Worm (Caenorhabditis elegans): ENCODE measurements around the gene Y73C8B.1.

Gene Y73C8B.1

DNA sequence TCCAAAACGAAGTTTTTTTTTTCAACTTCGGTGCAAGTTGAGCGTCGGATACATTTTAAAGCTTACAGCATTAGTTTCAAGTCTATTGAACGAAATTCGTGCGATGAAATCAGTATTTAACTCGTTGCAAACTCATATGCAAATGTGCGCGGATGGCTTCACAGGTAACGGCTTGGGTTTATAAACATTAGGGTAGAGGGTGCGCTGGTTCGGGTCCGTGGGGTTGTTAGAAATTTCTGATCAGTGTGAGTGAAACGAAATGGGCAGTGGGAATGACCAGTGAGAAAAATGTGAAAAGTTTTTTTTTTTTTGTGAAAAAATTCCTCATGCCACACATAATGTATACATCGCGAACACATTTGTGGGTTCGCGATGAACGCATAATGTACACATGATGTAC, 33.5 kb downstream of the Y73C8B.1 start (continued):
- no peak for TF ChIP-seq lin-40 (tag; optimal IDR thresholded peaks at IDR 0.05)
- TF ChIP-seq ZK185.1 (tag; optimal IDR thresholded peaks at IDR 0.05; ENCODE audit: poor library complexity, severe bottlenecking) = no peak
- no peak for TF ChIP-seq T26A5.8 (tag; optimal IDR thresholded peaks at IDR 0.05)
- no peak for TF ChIP-seq nfya-2 (GFP tag; IDR thresholded peaks at IDR 0.05)
- no peak for TF ChIP-seq F57C9.4 (tag; optimal IDR thresholded peaks at IDR 0.05)
- 0 out of 2 replicates have a peak, but pooled peaks have one; percentile 23 for TF ChIP-seq egl-44 (GFP tag; IDR thresholded peaks at IDR 0.05)
- TF ChIP-seq xnd-1 (tag; optimal IDR thresholded peaks at IDR 0.05) = peak; percentile 5
- no peak for TF ChIP-seq ztf-6 (GFP tag; IDR thresholded peaks at IDR 0.05)
- no peak for TF ChIP-seq egl-18 (GFP tag; IDR thresholded peaks at IDR 0.05)
- TF ChIP-seq attf-6 (GFP tag; IDR thresholded peaks at IDR 0.05) = no peak
- peak; percentile 56 for TF ChIP-seq chd-7 (tag; optimal IDR thresholded peaks at IDR 0.05)
- 0 out of 2 replicates have a peak, but pooled peaks have one; percentile 35 for TF ChIP-seq ztf-28 (GFP tag; IDR thresholded peaks at IDR 0.05)
- TF ChIP-seq dpl-1 (GFP tag; optimal IDR thresholded peaks at IDR 0.05) = peak; percentile 9
- peak; percentile 22 for TF ChIP-seq zim-3 (tag; optimal IDR thresholded peaks at IDR 0.05)
- no peak for TF ChIP-seq hrde-1 (tag; optimal IDR thresholded peaks at IDR 0.05; ENCODE audit: borderline replicate concordance)
- no peak for TF ChIP-seq nhr-27 (tag; optimal IDR thresholded peaks at IDR 0.05)
- TF ChIP-seq attf-5 (GFP tag; optimal IDR thresholded peaks at IDR 0.05) = peak; percentile 29
- no peak for TF ChIP-seq ekl-4 (GFP tag; IDR thresholded peaks at IDR 0.05)
- TF ChIP-seq K12H6.12 (tag; optimal IDR thresholded peaks at IDR 0.05) = no peak
- TF ChIP-seq die-1 (tag; optimal IDR thresholded peaks at IDR 0.05) = peak; percentile 73
- peak; percentile 56; the same call in 1 of the 2 replicates for TF ChIP-seq madf-6 (GFP tag; IDR thresholded peaks at IDR 0.05)
- no peak for TF ChIP-seq sdz-38 (tag; optimal IDR thresholded peaks at IDR 0.05)
- TF ChIP-seq athp-1 (tag; optimal IDR thresholded peaks at IDR 0.05) = peak; percentile 48
- peak; percentile 27; the same call in 1 of the 2 replicates for TF ChIP-seq F33H1.4 (GFP tag; IDR thresholded peaks at IDR 0.05)
- no peak for TF ChIP-seq Y53F4B.3 (GFP tag; IDR thresholded peaks at IDR 0.05)
- TF ChIP-seq ccch-3 (GFP tag; optimal IDR thresholded peaks at IDR 0.05) = no peak
- peak; percentile 2 for TF ChIP-seq madf-10 (tag; optimal IDR thresholded peaks at IDR 0.05)
- peak; percentile 66 for TF ChIP-seq rcor-1 (GFP tag; IDR thresholded peaks at IDR 0.05)
- TF ChIP-seq attf-3 (GFP tag; conservative IDR thresholded peaks at IDR 0.05) = no peak
- peak; percentile 79 for TF ChIP-seq him-1 (tag; optimal IDR thresholded peaks at IDR 0.05)
- TF ChIP-seq ceh-58 (GFP tag; IDR thresholded peaks at IDR 0.05) = peak; percentile 77; the same call in 1 of the 2 replicates
- TF ChIP-seq tlf-1 (GFP tag; optimal IDR thresholded peaks at IDR 0.05) = no peak
- TF ChIP-seq unc-130 (GFP tag; optimal IDR thresholded peaks at IDR 0.05) = no peak
- no peak for TF ChIP-seq lin-35 (GFP tag; optimal IDR thresholded peaks at IDR 0.05)

DNA sequence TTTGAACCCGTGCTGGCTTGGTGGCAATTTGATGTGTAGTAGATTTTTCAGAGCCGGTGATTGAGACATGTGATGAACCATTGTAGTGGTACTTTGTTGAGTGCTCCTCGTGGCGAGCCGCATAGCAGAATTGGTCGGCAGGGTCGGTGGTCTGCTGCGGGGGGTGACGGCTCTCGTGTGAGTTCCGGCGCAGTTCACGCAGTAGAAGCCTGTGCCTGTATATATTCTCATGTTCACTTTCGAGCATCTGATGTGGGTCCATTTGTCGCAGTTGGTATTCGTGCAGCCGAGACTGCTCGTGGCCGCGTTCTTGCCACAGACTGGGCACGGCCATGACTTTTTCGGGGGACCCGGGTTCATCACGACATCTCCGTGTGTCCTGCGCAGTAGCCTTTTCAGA, 34.4 kb downstream of the Y73C8B.1 start:
- TF ChIP-seq sptf-2 (GFP tag; optimal IDR thresholded peaks at IDR 0.05) (no peak), zfh-2 (GFP tag; conservative IDR thresholded peaks at IDR 0.05) (peak; percentile 67)

DNA sequence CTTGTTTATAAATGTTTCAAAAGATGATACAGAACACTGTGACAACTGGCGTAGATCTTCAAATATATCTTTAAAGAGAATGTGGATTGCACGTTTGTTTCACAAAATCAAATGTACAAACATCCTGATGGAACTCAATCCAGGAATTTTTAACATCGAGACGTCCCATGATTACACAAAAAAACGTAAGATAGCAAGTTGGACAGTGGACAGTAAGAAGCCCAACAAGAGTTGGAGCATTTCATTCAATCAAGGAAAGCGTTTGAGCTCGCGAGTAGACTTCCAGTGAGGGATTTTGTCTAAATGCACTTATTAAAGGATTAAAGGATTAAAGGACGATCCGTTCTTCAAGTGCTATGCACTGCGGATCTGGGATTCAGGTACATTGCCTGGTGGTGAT, 37.4 kb downstream of the Y73C8B.1 start, which contains the start of gene C36C5.12:
TSS of gene C36C5.12 (minus strand) at position 101 of the 400 bp plus-strand sequence.
- TF ChIP-seq hlh-26 (GFP tag; conservative IDR thresholded peaks at IDR 0.05) (no peak), fkh-3 (tag; optimal IDR thresholded peaks at IDR 0.05) (no peak), snpc-1.1 (tag; optimal IDR thresholded peaks at IDR 0.05; ENCODE audit: insufficient read depth) (no peak), mes-4 (tag; optimal IDR thresholded peaks at IDR 0.05) (no peak)

Data from whole organism, young adult.